Worm (Caenorhabditis elegans): ENCODE data around the gene mrp-6.

ce11 chrX:4222779-4223387 lies 36.3 kb upstream of the mrp-6 start:
- TF ChIP-seq ztf-28 (GFP tag; IDR thresholded peaks at IDR 0.05): no peak
- no peak for TF ChIP-seq unc-62 (GFP tag; optimal IDR thresholded peaks at IDR 0.05)
- peak; percentile 86 for TF ChIP-seq chd-7 (tag; optimal IDR thresholded peaks at IDR 0.05)
- TF ChIP-seq nhr-27 (tag; optimal IDR thresholded peaks at IDR 0.05): no peak
- no peak for TF ChIP-seq xnd-1 (tag; optimal IDR thresholded peaks at IDR 0.05)
- TF ChIP-seq unc-130 (GFP tag; optimal IDR thresholded peaks at IDR 0.05): no peak
